Fruit fly (Drosophila melanogaster) whole organism, embryonic: ENCODE data around the gene Lamtor1.

Source experiments
- Adf1 ChIP-seq: fragments of 200-800 bp; sonication (Bioruptor generic); IDR thresholded peaks from 2 replicates; pipeline ENCODE4 v1.3.6; 2022; ENCODE audit warnings: missing biosample characterization, missing genetic modification characterization
- Antp ChIP-seq: fragments of 200-800 bp; sonication (Bioruptor generic); optimal IDR thresholded peaks from 3 replicates; lab custom pipeline; 2016; ENCODE audit warnings: missing biosample characterization, missing genetic modification characterization
- Awh ChIP-seq: fragments of 200-800 bp; sonication (Bioruptor generic); IDR thresholded peaks from 2 replicates; pipeline ENCODE4, ENCODE4 v1.3.6; 2022; ENCODE audit warnings: missing biosample characterization, missing genetic modification characterization
- BEAF-32 ChIP-seq: fragments of 200-800 bp; sonication (Bioruptor generic); optimal IDR thresholded peaks from 3 replicates; lab custom pipeline; 2017; ENCODE audit warnings: missing biosample characterization, missing genetic modification characterization, mild to moderate bottlenecking, moderate library complexity, missing genetic modification reagents
- Bteb2 ChIP-seq: fragments of 200-800 bp; sonication (Bioruptor generic); optimal IDR thresholded peaks from 2 replicates; lab custom pipeline; 2016; ENCODE audit warnings: missing biosample characterization, missing genetic modification characterization
- CG10274 ChIP-seq: fragments of 200-800 bp; sonication (Bioruptor generic); optimal IDR thresholded peaks from 3 replicates; lab custom pipeline; 2017; ENCODE audit warnings: missing biosample characterization, mild to moderate bottlenecking, missing genetic modification characterization
- CG10431 ChIP-seq: fragments of 200-800 bp; sonication (Bioruptor generic); optimal IDR thresholded peaks from 3 replicates; lab custom pipeline; 2018; ENCODE audit warnings: missing biosample characterization, mild to moderate bottlenecking, missing genetic modification characterization
- CG11723 ChIP-seq: fragments of 200-800 bp; sonication (Bioruptor generic); optimal IDR thresholded peaks from 2 replicates; lab custom pipeline; 2017; ENCODE audit warnings: missing biosample characterization, mild to moderate bottlenecking, missing genetic modification characterization
- CG12155 ChIP-seq: fragments of 200-800 bp; sonication (Bioruptor generic); optimal IDR thresholded peaks from 3 replicates; lab custom pipeline; 2016; ENCODE audit warnings: missing biosample characterization, missing genetic modification characterization
- CG13624 ChIP-seq: fragments of 200-800 bp; sonication (Bioruptor generic); optimal IDR thresholded peaks from 2 replicates; lab custom pipeline; 2016; ENCODE audit warnings: missing biosample characterization, missing genetic modification characterization
- CG14014 ChIP-seq: fragments of 200-800 bp; sonication (Bioruptor generic); IDR thresholded peaks from 2 replicates; pipeline ENCODE4 v1.3.6; 2022; ENCODE audit warnings: missing biosample characterization, missing genetic modification characterization
- CG15011 ChIP-seq: fragments of 200-800 bp; sonication (Bioruptor generic); optimal IDR thresholded peaks from 3 replicates; lab custom pipeline; 2018; ENCODE audit warnings: missing biosample characterization, mild to moderate bottlenecking, missing genetic modification characterization
- CG1529 ChIP-seq: fragments of 200-800 bp; sonication (Bioruptor generic); optimal IDR thresholded peaks from 3 replicates; lab custom pipeline; 2018; ENCODE audit warnings: missing biosample characterization, missing genetic modification characterization
- CG18011 ChIP-seq: fragments of 200-800 bp; sonication (Bioruptor generic); optimal IDR thresholded peaks from 2 replicates; lab custom pipeline; 2017; ENCODE audit warnings: missing biosample characterization, missing genetic modification characterization, mild to moderate bottlenecking, moderate library complexity, missing genotype
- CG18262 ChIP-seq: fragments of 200-800 bp; optimal IDR thresholded peaks from 3 replicates; lab custom pipeline; 2019; ENCODE audit warnings: missing biosample characterization, mild to moderate bottlenecking, missing genetic modification characterization, moderate library complexity
- CG1832 ChIP-seq: fragments of 200-800 bp; sonication (Bioruptor generic); optimal IDR thresholded peaks from 2 replicates; lab custom pipeline; 2017; ENCODE audit warnings: missing biosample characterization, mild to moderate bottlenecking, missing genetic modification characterization, inconsistent platforms
- CG2116 ChIP-seq: fragments of 200-800 bp; sonication (Bioruptor generic); optimal IDR thresholded peaks from 3 replicates; lab custom pipeline; 2018; ENCODE audit warnings: missing biosample characterization, mild to moderate bottlenecking, missing genetic modification characterization
- CG2678 ChIP-seq: fragments of 200-800 bp; sonication (Bioruptor generic); optimal IDR thresholded peaks from 3 replicates; lab custom pipeline; 2019; ENCODE audit warnings: missing biosample characterization, mild to moderate bottlenecking, missing genetic modification characterization, moderate library complexity
- CG31441 ChIP-seq: fragments of 200-800 bp; sonication (Bioruptor generic); IDR thresholded peaks from 2 replicates; pipeline ENCODE4 v1.3.6; 2022; ENCODE audit warnings: missing biosample characterization, missing genetic modification characterization
- CG33557 ChIP-seq: fragments of 200-800 bp; sonication (Bioruptor generic); optimal IDR thresholded peaks from 2 replicates; lab custom pipeline; 2019; ENCODE audit warnings: missing biosample characterization, mild to moderate bottlenecking, missing genetic modification characterization, moderate library complexity
- CG4328 ChIP-seq: fragments of 200-800 bp; sonication (Bioruptor generic); optimal IDR thresholded peaks from 3 replicates; lab custom pipeline; 2017; ENCODE audit warnings: missing biosample characterization, missing genetic modification reagents, missing genetic modification characterization
- CG6813 ChIP-seq: fragments of 200-800 bp; sonication (Bioruptor generic); optimal IDR thresholded peaks from 2 replicates; lab custom pipeline; 2017; ENCODE audit warnings: missing biosample characterization, missing genetic modification characterization, mild to moderate bottlenecking, moderate library complexity, missing genetic modification reagents
- CG8089 ChIP-seq: fragments of 200-800 bp; sonication (Bioruptor generic); optimal IDR thresholded peaks from 3 replicates; lab custom pipeline; 2016; ENCODE audit warnings: missing biosample characterization, missing genetic modification characterization
- CG8478 ChIP-seq: fragments of >200 bp; optimal IDR thresholded peaks from 2 replicates; lab custom pipeline; 2018
- Dfd ChIP-seq, 2 experiments: fragments of >200 bp; optimal IDR thresholded peaks; 2 replicates each; lab custom pipeline; 2017; ENCODE audit warnings: missing biosample characterization in 2 of 2, missing genetic modification characterization in 2 of 2
- GATAe ChIP-seq: fragments of 200-800 bp; sonication (Bioruptor generic); conservative IDR thresholded peaks from 2 replicates; pipeline ENCODE4 v1.3.6; 2022; ENCODE audit warnings: missing biosample characterization, missing genetic modification characterization
- H2.0 ChIP-seq: fragments of 200-800 bp; sonication (Bioruptor generic); IDR thresholded peaks from 2 replicates; pipeline ENCODE4 v1.3.6; 2022; ENCODE audit warnings: missing biosample characterization, missing genetic modification characterization
- NFAT ChIP-seq: fragments of 200-800 bp; sonication (Bioruptor generic); IDR thresholded peaks from 2 replicates; pipeline ENCODE4 v1.3.6; 2022; ENCODE audit warnings: missing biosample characterization, missing genetic modification characterization
- Rfx ChIP-seq: fragments of 200-800 bp; sonication (Bioruptor generic); IDR thresholded peaks from 2 replicates; pipeline ENCODE4 v1.3.6; 2022; ENCODE audit warnings: missing biosample characterization, missing genetic modification characterization
- Sox100B ChIP-seq: fragments of 200-800 bp; sonication (Bioruptor generic); optimal IDR thresholded peaks from 3 replicates; lab custom pipeline; 2018; ENCODE audit warnings: missing biosample characterization, mild to moderate bottlenecking, missing genetic modification characterization
- ab ChIP-seq: fragments of 200-800 bp; sonication (Bioruptor generic); optimal IDR thresholded peaks from 2 replicates; lab custom pipeline; 2016; ENCODE audit warnings: missing biosample characterization, missing genetic modification characterization
- chinmo ChIP-seq: fragments of 200-800 bp; sonication (Bioruptor generic); IDR thresholded peaks from 4 replicates; pipeline ENCODE4 v1.3.6; 2022; ENCODE audit warnings: missing biosample characterization, missing genetic modification characterization; ENCODE audit not compliant: partially characterized antibody
- chm ChIP-seq: fragments of 200-800 bp; sonication (Bioruptor generic); IDR thresholded peaks from 2 replicates; pipeline ENCODE4 v1.3.6; 2022; ENCODE audit warnings: missing biosample characterization, missing genetic modification characterization
- ems ChIP-seq: fragments of 200-800 bp; sonication (Bioruptor generic); optimal IDR thresholded peaks from 3 replicates; lab custom pipeline; 2016; ENCODE audit warnings: missing biosample characterization, missing genetic modification characterization
- fd102C ChIP-seq: fragments of 200-800 bp; sonication (Bioruptor generic); optimal IDR thresholded peaks from 2 replicates; lab custom pipeline; 2018; ENCODE audit warnings: missing biosample characterization, mild to moderate bottlenecking, missing genetic modification characterization, moderate library complexity
- fd64A ChIP-seq: fragments of 200-800 bp; sonication (Bioruptor generic); optimal IDR thresholded peaks from 3 replicates; lab custom pipeline; 2018; ENCODE audit warnings: missing biosample characterization, mild to moderate bottlenecking, missing genetic modification characterization
- fru ChIP-seq: fragments of >200 bp; optimal IDR thresholded peaks from 2 replicates; lab custom pipeline; 2017
- gcm ChIP-seq: fragments of 200-800 bp; sonication (Bioruptor generic); optimal IDR thresholded peaks from 2 replicates; lab custom pipeline; 2019; ENCODE audit warnings: missing biosample characterization, mild to moderate bottlenecking, missing genetic modification characterization, moderate library complexity
- inv ChIP-seq: fragments of 200-800 bp; sonication (Bioruptor generic); IDR thresholded peaks from 2 replicates; pipeline ENCODE4 v1.3.6; 2022; ENCODE audit warnings: missing biosample characterization, missing genetic modification characterization; ENCODE audit not compliant: partially characterized antibody
- lola ChIP-seq, 3 experiments: fragments of >200 bp in 2 of 3; fragments of 200-800 bp in 1 of 3; sonication (Bioruptor generic) in 1 of 3; optimal IDR thresholded peaks; 2 replicates each; lab custom pipeline; 2017 to 2019; ENCODE audit warnings: missing biosample characterization in 3 of 3, missing genetic modification characterization in 3 of 3, mild to moderate bottlenecking in 1 of 3, moderate library complexity in 1 of 3
- luna ChIP-seq: fragments of 200-800 bp; sonication (Bioruptor generic); optimal IDR thresholded peaks from 2 replicates; lab custom pipeline; 2016; ENCODE audit warnings: missing biosample characterization, missing genetic modification characterization
- nerfin-2 ChIP-seq: fragments of 200-800 bp; sonication (Bioruptor generic); IDR thresholded peaks from 2 replicates; pipeline ENCODE4 v1.3.6; 2022; ENCODE audit warnings: missing biosample characterization, missing genetic modification characterization; ENCODE audit not compliant: partially characterized antibody
- odd ChIP-seq: fragments of 200-800 bp; sonication (Bioruptor generic); optimal IDR thresholded peaks from 2 replicates; lab custom pipeline; 2017; ENCODE audit warnings: missing biosample characterization, mild to moderate bottlenecking, missing genetic modification characterization
- pzg ChIP-seq: fragments of 200-800 bp; sonication (Bioruptor generic); optimal IDR thresholded peaks from 3 replicates; lab custom pipeline; 2018; ENCODE audit warnings: missing biosample characterization, mild to moderate bottlenecking, missing genetic modification characterization, moderate library complexity
- schlank ChIP-seq: fragments of 200-800 bp; sonication (Bioruptor generic); optimal IDR thresholded peaks from 2 replicates; lab custom pipeline; 2018; ENCODE audit warnings: missing biosample characterization, mild to moderate bottlenecking, missing genetic modification characterization
- stc ChIP-seq: fragments of 200-800 bp; sonication (Bioruptor generic); IDR thresholded peaks from 2 replicates; pipeline ENCODE4 v1.3.6; 2022; ENCODE audit warnings: missing biosample characterization, missing genetic modification characterization
- tin ChIP-seq: fragments of 200-800 bp; sonication (Bioruptor generic); optimal IDR thresholded peaks from 3 replicates; lab custom pipeline; 2016; ENCODE audit warnings: missing biosample characterization, missing genetic modification characterization
- vnd ChIP-seq: fragments of 200-800 bp; sonication (Bioruptor generic); IDR thresholded peaks from 3 replicates; pipeline ENCODE4 v1.3.6; 2022; ENCODE audit warnings: missing biosample characterization, missing genetic modification characterization; ENCODE audit not compliant: partially characterized antibody
- wor ChIP-seq: fragments of 200-800 bp; sonication (Bioruptor generic); IDR thresholded peaks from 2 replicates; pipeline ENCODE4 v1.3.6; 2022; ENCODE audit warnings: missing biosample characterization, missing genetic modification characterization

The Lamtor1 gene

DNA sequence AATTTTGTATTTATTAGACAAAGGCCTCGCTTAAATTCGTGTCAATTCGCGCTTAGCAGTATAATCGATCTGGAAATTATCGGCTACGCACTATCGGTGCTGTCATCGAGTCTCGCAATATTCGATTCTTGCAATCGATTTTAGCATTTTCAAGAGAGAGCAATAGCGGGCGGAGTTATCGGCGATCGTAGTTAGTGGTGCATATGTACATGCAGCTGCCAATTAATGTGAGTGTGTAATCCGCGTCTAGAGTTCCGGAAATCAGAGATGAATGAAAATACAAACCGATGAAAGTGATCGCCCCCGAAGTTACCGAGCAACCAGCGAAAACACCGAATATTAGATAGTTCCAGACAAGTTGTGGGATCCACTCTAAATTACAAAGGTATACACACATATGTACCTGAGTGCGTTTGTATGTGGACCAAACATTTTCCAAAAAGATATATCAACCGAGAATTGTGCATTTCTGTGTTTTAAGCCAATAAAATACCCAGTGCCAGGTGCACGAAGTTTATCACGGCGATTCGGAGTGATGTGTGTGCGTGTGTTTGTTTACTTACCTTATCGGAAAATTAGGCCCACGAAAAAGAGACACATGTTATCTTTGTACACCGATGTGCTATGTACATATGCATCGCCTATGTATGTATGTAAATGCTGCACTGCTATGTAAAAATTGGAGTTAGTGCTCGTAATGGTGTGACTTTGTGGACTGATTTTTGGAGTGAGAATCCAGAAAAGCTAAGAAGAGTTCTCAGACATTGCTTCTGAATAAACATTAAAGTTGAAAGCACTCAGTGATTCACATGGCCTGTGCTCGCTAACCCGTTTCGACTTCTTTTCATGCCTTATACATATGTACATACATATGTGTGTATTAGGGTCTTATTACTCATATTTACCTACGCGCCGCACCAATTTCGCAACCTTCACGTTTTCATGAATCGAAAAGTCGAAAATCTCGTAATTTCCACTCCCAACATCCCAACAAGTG, 22.3 kb downstream of the Lamtor1 start (continued):
- peak; percentile 99 for TF ChIP-seq chinmo (GFP tag; lab: Robert Waterston, UW)
- TF ChIP-seq chm (GFP tag; lab: Robert Waterston, UW): peak; percentile 32; the same call in 1 of the 2 replicates
- peak; percentile 42 for TF ChIP-seq CG6813 (GFP tag; lab: Kevin White, UChicago)
- TF ChIP-seq CG18262 (tag; lab: Kevin White, UChicago): no peak
- no peak for TF ChIP-seq CG1832
- peak; percentile 26 for TF ChIP-seq odd (GFP tag; lab: Kevin White, UChicago)
- no peak for TF ChIP-seq Rfx (GFP tag; lab: Robert Waterston, UW)
- no peak for TF ChIP-seq tin (GFP tag; lab: Kevin White, UChicago)
- no peak for TF ChIP-seq CG13624
- TF ChIP-seq CG14014 (GFP tag; lab: Robert Waterston, UW): no peak
- TF ChIP-seq nerfin-2 (GFP tag; lab: Robert Waterston, UW): peak; percentile 100
- peak; percentile 35 for TF ChIP-seq CG10431 (GFP tag; lab: Kevin White, UChicago)
- no peak for TF ChIP-seq GATAe (GFP tag; lab: Robert Waterston, UW)
- no peak for TF ChIP-seq fd102C (GFP tag; lab: Kevin White, UChicago)
- no peak for TF ChIP-seq Bteb2 (GFP tag; lab: Kevin White, UChicago)
- TF ChIP-seq CG15011 (GFP tag; lab: Kevin White, UChicago): no peak
- TF ChIP-seq CG1529 (GFP tag; lab: Kevin White, UChicago): peak; percentile 17
- TF ChIP-seq NFAT (GFP tag; lab: Robert Waterston, UW): no peak; the same call in 1 of the 2 replicates
- TF ChIP-seq Sox100B (GFP tag; lab: Kevin White, UChicago): peak; percentile 52
- peak; percentile 25 for TF ChIP-seq CG8089 (GFP tag; lab: Kevin White, UChicago)
- peak; percentile 68 for TF ChIP-seq BEAF-32 (GFP tag; lab: Kevin White, UChicago)
- no peak for TF ChIP-seq CG8478 (lab: Kevin White, UChicago)
- no peak for TF ChIP-seq CG2678
- no peak for TF ChIP-seq H2.0
- TF ChIP-seq CG11723: peak; percentile 18
- no peak for TF ChIP-seq CG10274
- TF ChIP-seq inv (GFP tag; lab: Robert Waterston, UW): peak; percentile 81
- TF ChIP-seq gcm (GFP tag; lab: Kevin White, UChicago): no peak
- peak; percentile 52 for TF ChIP-seq fd64A (GFP tag; lab: Kevin White, UChicago)
- no peak for TF ChIP-seq schlank (tag; lab: Kevin White, UChicago)
- no peak for TF ChIP-seq fru (lab: Kevin White, UChicago)
- TF ChIP-seq wor: no peak
- TF ChIP-seq CG18011 (GFP tag; lab: Kevin White, UChicago): no peak
- no peak for TF ChIP-seq stc (GFP tag; lab: Robert Waterston, UW)
- no peak for TF ChIP-seq CG12155 (GFP tag; lab: Kevin White, UChicago)
- TF ChIP-seq Awh: no peak
- TF ChIP-seq Dfd (GFP tag; optimal IDR thresholded peaks at IDR 0.05; lab: Kevin White, UChicago): no peak
- peak; percentile 86 for TF ChIP-seq CG2116 (GFP tag; lab: Kevin White, UChicago)
- TF ChIP-seq Adf1 (GFP tag; lab: Robert Waterston, UW): no peak
- no peak for TF ChIP-seq ab (GFP tag; lab: Kevin White, UChicago)
- TF ChIP-seq lola (GFP tag; optimal IDR thresholded peaks at IDR 0.05; lab: Kevin White, UChicago): peak in 1 of 3 experiments; percentile 17
- TF ChIP-seq luna: no peak
- peak; percentile 66 for TF ChIP-seq pzg (GFP tag; lab: Kevin White, UChicago)
- no peak for TF ChIP-seq Antp (GFP tag; lab: Kevin White, UChicago)
- peak; percentile 37 for TF ChIP-seq CG33557 (GFP tag; lab: Kevin White, UChicago)
- peak; percentile 46 for TF ChIP-seq CG4328 (GFP tag; lab: Kevin White, UChicago)
- peak; percentile 3 for TF ChIP-seq ems (GFP tag; lab: Kevin White, UChicago)
- no peak for TF ChIP-seq CG31441 (GFP tag; lab: Robert Waterston, UW)
- peak; percentile 96 for TF ChIP-seq vnd
